Fruit fly (Drosophila melanogaster) whole organism, embryonic: ENCODE data around the gene kri.

Source experiments
- ATbp ChIP-seq: fragments of 200-800 bp; sonication (Bioruptor generic); optimal IDR thresholded peaks from 2 replicates; lab custom pipeline; 2017; ENCODE audit warnings: missing biosample characterization, mild to moderate bottlenecking, missing genetic modification characterization, missing genetic modification reagents
- Ada2b ChIP-seq: fragments of 200-800 bp; sonication (Bioruptor generic); IDR thresholded peaks from 2 replicates; pipeline ENCODE4 v1.3.6; 2022; ENCODE audit warnings: missing biosample characterization, missing genetic modification characterization
- Adf1 ChIP-seq: fragments of 200-800 bp; sonication (Bioruptor generic); IDR thresholded peaks from 2 replicates; pipeline ENCODE4 v1.3.6; 2022; ENCODE audit warnings: missing biosample characterization, missing genetic modification characterization
- Atf-2 ChIP-seq: fragments of 200-800 bp; sonication (Bioruptor generic); optimal IDR thresholded peaks from 2 replicates; lab custom pipeline; 2016; ENCODE audit warnings: missing biosample characterization, missing genetic modification characterization
- Awh ChIP-seq: fragments of 200-800 bp; sonication (Bioruptor generic); IDR thresholded peaks from 2 replicates; pipeline ENCODE4, ENCODE4 v1.3.6; 2022; ENCODE audit warnings: missing biosample characterization, missing genetic modification characterization
- CG10959 ChIP-seq: fragments of 200-800 bp; sonication (Bioruptor generic); IDR thresholded peaks from 2 replicates; pipeline ENCODE4 v1.3.6; 2022; ENCODE audit warnings: missing biosample characterization, missing genetic modification characterization
- CG11085 ChIP-seq: fragments of 200-800 bp; sonication (Bioruptor generic); IDR thresholded peaks from 2 replicates; pipeline ENCODE4 v1.3.6; 2022; ENCODE audit warnings: missing biosample characterization, missing genetic modification characterization
- CG11723 ChIP-seq: fragments of 200-800 bp; sonication (Bioruptor generic); optimal IDR thresholded peaks from 2 replicates; lab custom pipeline; 2017; ENCODE audit warnings: missing biosample characterization, mild to moderate bottlenecking, missing genetic modification characterization
- CG12744 ChIP-seq: fragments of 200-800 bp; sonication (Bioruptor generic); optimal IDR thresholded peaks from 2 replicates; lab custom pipeline; 2016; ENCODE audit warnings: missing biosample characterization, missing genetic modification characterization
- CG13287 ChIP-seq: fragments of 200-800 bp; sonication (Bioruptor generic); IDR thresholded peaks from 2 replicates; pipeline ENCODE4 v1.3.6; 2022; ENCODE audit warnings: missing biosample characterization, missing genetic modification characterization; ENCODE audit not compliant: partially characterized antibody
- CG14441 ChIP-seq: fragments of 200-800 bp; sonication (Bioruptor generic); IDR thresholded peaks from 2 replicates; pipeline ENCODE4 v1.3.6; 2022; ENCODE audit warnings: missing biosample characterization, missing genetic modification characterization
- CG14710 ChIP-seq: fragments of 200-800 bp; sonication (Bioruptor generic); optimal IDR thresholded peaks from 3 replicates; lab custom pipeline; 2019; ENCODE audit warnings: missing biosample characterization, mild to moderate bottlenecking, missing genetic modification characterization, moderate library complexity
- CG15073 ChIP-seq: fragments of 200-800 bp; sonication (Bioruptor generic); optimal IDR thresholded peaks from 2 replicates; lab custom pipeline; 2016; ENCODE audit warnings: missing biosample characterization, missing genetic modification characterization
- CG1647 ChIP-seq: fragments of 200-800 bp; sonication (Bioruptor generic); optimal IDR thresholded peaks from 3 replicates; lab custom pipeline; 2016; ENCODE audit warnings: missing biosample characterization, missing genetic modification characterization
- CG2120 ChIP-seq: fragments of 200-800 bp; sonication (Bioruptor generic); optimal IDR thresholded peaks from 3 replicates; lab custom pipeline; 2016; ENCODE audit warnings: missing biosample characterization, missing genetic modification characterization
- CG3163 ChIP-seq: fragments of 200-800 bp; sonication (Bioruptor generic); optimal IDR thresholded peaks from 3 replicates; lab custom pipeline; 2016; ENCODE audit warnings: missing biosample characterization, missing genetic modification characterization
- CG6272 ChIP-seq: fragments of 200-800 bp; sonication (Bioruptor generic); IDR thresholded peaks from 2 replicates; pipeline ENCODE4 v1.3.6; 2022; ENCODE audit warnings: missing biosample characterization, missing genetic modification characterization
- CG7928 ChIP-seq: fragments of 200-800 bp; sonication (Bioruptor generic); optimal IDR thresholded peaks from 2 replicates; lab custom pipeline; 2017; ENCODE audit warnings: missing biosample characterization, mild to moderate bottlenecking, missing genetic modification characterization
- CG8290 ChIP-seq, 3 experiments: fragments of 200-800 bp; sonication (Bioruptor generic); optimal IDR thresholded peaks; 2 replicates each; lab custom pipeline; 2016 to 2019; ENCODE audit warnings: missing biosample characterization in 3 of 3, missing genetic modification characterization in 3 of 3, mild to moderate bottlenecking in 2 of 3, moderate library complexity in 1 of 3
- CG8765 ChIP-seq: fragments of 200-800 bp; sonication (Bioruptor generic); IDR thresholded peaks from 2 replicates; pipeline ENCODE4 v1.3.6; 2022; ENCODE audit warnings: missing biosample characterization, missing genetic modification characterization
- CG9727 ChIP-seq: fragments of 200-800 bp; sonication (Bioruptor generic); optimal IDR thresholded peaks from 3 replicates; lab custom pipeline; 2017; ENCODE audit warnings: missing biosample characterization, mild to moderate bottlenecking, missing genetic modification characterization
- CG9876 ChIP-seq: fragments of 200-800 bp; sonication (Bioruptor generic); optimal IDR thresholded peaks from 2 replicates; lab custom pipeline; 2016; ENCODE audit warnings: missing biosample characterization, missing genetic modification characterization
- Doc2 ChIP-seq: fragments of 200-800 bp; sonication (Bioruptor generic); IDR thresholded peaks from 2 replicates; pipeline ENCODE4 v1.3.6; 2022; ENCODE audit warnings: missing biosample characterization, missing genetic modification characterization
- Fer1 ChIP-seq: fragments of 200-800 bp; sonication (Bioruptor generic); optimal IDR thresholded peaks from 2 replicates; lab custom pipeline; 2017; ENCODE audit warnings: missing biosample characterization, mild to moderate bottlenecking, missing genetic modification characterization
- Fer3 ChIP-seq: fragments of 200-800 bp; sonication (Bioruptor generic); optimal IDR thresholded peaks from 2 replicates; lab custom pipeline; 2018; ENCODE audit warnings: missing biosample characterization, mild to moderate bottlenecking, missing genetic modification characterization, moderate library complexity
- Gsc ChIP-seq: fragments of 200-800 bp; sonication (Bioruptor generic); IDR thresholded peaks from 2 replicates; pipeline ENCODE4 v1.3.6; 2022; ENCODE audit warnings: missing biosample characterization, missing genetic modification characterization
- H15 ChIP-seq: fragments of 200-800 bp; sonication (Bioruptor generic); IDR thresholded peaks from 3 replicates; pipeline ENCODE4 v1.3.6; 2022; ENCODE audit warnings: missing biosample characterization, missing genetic modification characterization
- H2.0 ChIP-seq: fragments of 200-800 bp; sonication (Bioruptor generic); IDR thresholded peaks from 2 replicates; pipeline ENCODE4 v1.3.6; 2022; ENCODE audit warnings: missing biosample characterization, missing genetic modification characterization
- MBD-R2 ChIP-seq: fragments of 200-800 bp; sonication (Bioruptor generic); IDR thresholded peaks from 2 replicates; pipeline ENCODE4 v1.3.6; 2022; ENCODE audit warnings: missing biosample characterization, missing genetic modification characterization
- Max ChIP-seq: fragments of 200-800 bp; sonication (Bioruptor generic); optimal IDR thresholded peaks from 2 replicates; lab custom pipeline; 2016; ENCODE audit warnings: missing biosample characterization, mild to moderate bottlenecking, missing genetic modification characterization
- Rfx ChIP-seq: fragments of 200-800 bp; sonication (Bioruptor generic); IDR thresholded peaks from 2 replicates; pipeline ENCODE4 v1.3.6; 2022; ENCODE audit warnings: missing biosample characterization, missing genetic modification characterization
- Tbp ChIP-seq: fragments of >200 bp; optimal IDR thresholded peaks from 2 replicates; lab custom pipeline; 2018; ENCODE audit warnings: missing biosample characterization, missing genetic modification characterization
- az2 ChIP-seq: fragments of 200-800 bp; sonication (Bioruptor generic); optimal IDR thresholded peaks from 3 replicates; lab custom pipeline; 2016; ENCODE audit warnings: missing biosample characterization, missing genetic modification characterization
- cg ChIP-seq: fragments of 200-800 bp; sonication (Bioruptor generic); optimal IDR thresholded peaks from 3 replicates; lab custom pipeline; 2019; ENCODE audit warnings: missing biosample characterization, mild to moderate bottlenecking, missing genetic modification characterization, moderate library complexity
- crc ChIP-seq: fragments of 200-800 bp; sonication (Bioruptor generic); optimal IDR thresholded peaks from 2 replicates; lab custom pipeline; 2016; ENCODE audit warnings: missing biosample characterization, missing genetic modification characterization
- da ChIP-seq: fragments of 200-800 bp; sonication (Bioruptor generic); optimal IDR thresholded peaks from 2 replicates; lab custom pipeline; 2016; ENCODE audit warnings: missing biosample characterization, missing genetic modification characterization
- fu2 ChIP-seq: fragments of 200-800 bp; sonication (Bioruptor generic); optimal IDR thresholded peaks from 2 replicates; lab custom pipeline; 2016; ENCODE audit warnings: missing biosample characterization, missing genetic modification characterization
- nerfin-1 ChIP-seq: fragments of 200-800 bp; sonication (Bioruptor generic); optimal IDR thresholded peaks from 3 replicates; lab custom pipeline; 2019; ENCODE audit warnings: missing biosample characterization, mild to moderate bottlenecking, missing genetic modification characterization, moderate library complexity
- nmo ChIP-seq: fragments of 200-800 bp; sonication (Bioruptor generic); optimal IDR thresholded peaks from 2 replicates; lab custom pipeline; 2018; ENCODE audit warnings: missing biosample characterization, mild to moderate bottlenecking, missing genetic modification characterization, moderate library complexity
- pho ChIP-seq: fragments of 200-800 bp; sonication (Bioruptor generic); optimal IDR thresholded peaks from 2 replicates; lab custom pipeline; 2016; ENCODE audit warnings: missing biosample characterization, missing genetic modification characterization
- phol ChIP-seq: fragments of 200-800 bp; sonication (Bioruptor generic); optimal IDR thresholded peaks from 3 replicates; lab custom pipeline; 2018; ENCODE audit warnings: missing biosample characterization, mild to moderate bottlenecking, missing genetic modification characterization, moderate library complexity
- pita ChIP-seq: fragments of 200-800 bp; sonication (Bioruptor generic); optimal IDR thresholded peaks from 2 replicates; lab custom pipeline; 2017; ENCODE audit warnings: missing biosample characterization, mild to moderate bottlenecking, missing genetic modification characterization
- pnt ChIP-seq: fragments of 200-800 bp; sonication (Bioruptor generic); optimal IDR thresholded peaks from 3 replicates; lab custom pipeline; 2016; ENCODE audit warnings: missing biosample characterization, missing genetic modification characterization
- pros ChIP-seq: fragments of 200-800 bp; sonication (Bioruptor generic); optimal IDR thresholded peaks from 3 replicates; lab custom pipeline; 2019; ENCODE audit warnings: missing biosample characterization, mild to moderate bottlenecking, missing genetic modification characterization, moderate library complexity
- slou ChIP-seq: fragments of 200-800 bp; sonication (Bioruptor generic); optimal IDR thresholded peaks from 3 replicates; lab custom pipeline; 2016; ENCODE audit warnings: missing biosample characterization, missing genetic modification characterization
- sob ChIP-seq: fragments of 200-800 bp; sonication (Bioruptor generic); IDR thresholded peaks from 2 replicates; pipeline ENCODE4 v1.3.6; 2022; ENCODE audit warnings: missing biosample characterization, missing genetic modification characterization
- tap ChIP-seq: fragments of 200-800 bp; optimal IDR thresholded peaks from 3 replicates; lab custom pipeline; 2019; ENCODE audit warnings: missing biosample characterization, mild to moderate bottlenecking, missing genetic modification characterization, moderate library complexity
- vnd ChIP-seq: fragments of 200-800 bp; sonication (Bioruptor generic); IDR thresholded peaks from 3 replicates; pipeline ENCODE4 v1.3.6; 2022; ENCODE audit warnings: missing biosample characterization, missing genetic modification characterization; ENCODE audit not compliant: partially characterized antibody
- yki ChIP-seq: fragments of >200 bp; optimal IDR thresholded peaks from 3 replicates; lab custom pipeline; 2018
- z ChIP-seq: fragments of 200-800 bp; sonication (Bioruptor generic); IDR thresholded peaks from 3 replicates; pipeline ENCODE4 v1.3.6; 2022; ENCODE audit warnings: missing biosample characterization, missing genetic modification characterization
- zfh1 ChIP-seq: fragments of 200-800 bp; sonication (Bioruptor generic); IDR thresholded peaks from 3 replicates; pipeline ENCODE4 v1.3.6; 2022; ENCODE audit warnings: missing biosample characterization, missing genetic modification characterization

kri gene

dm6 chr3L:5810633-5811341 is at the start of gene kri, which contains the start of gene S6k (continued):
- peak; percentile 69 for TF ChIP-seq Fer1 (GFP tag; lab: Kevin White, UChicago)
- no peak for TF ChIP-seq ATbp (GFP tag; lab: Kevin White, UChicago)
- TF ChIP-seq nmo (GFP tag; lab: Kevin White, UChicago): peak; percentile 37
- no peak for TF ChIP-seq slou (GFP tag; lab: Kevin White, UChicago)
- no peak for TF ChIP-seq Awh (GFP tag; lab: Robert Waterston, UW)
- TF ChIP-seq CG6272 (GFP tag; lab: Robert Waterston, UW): no peak
- TF ChIP-seq sob (GFP tag; lab: Robert Waterston, UW): no peak
- TF ChIP-seq CG8290 (GFP tag; optimal IDR thresholded peaks at IDR 0.05; lab: Kevin White, UChicago): peak; percentile 10
- peak in 1 of 2 experiments; percentile 67 for TF ChIP-seq CG8290 (tag; optimal IDR thresholded peaks at IDR 0.05; lab: Kevin White, UChicago)
- no peak for TF ChIP-seq pita (GFP tag; lab: Kevin White, UChicago)
- no peak for TF ChIP-seq da (GFP tag; lab: Kevin White, UChicago)
- TF ChIP-seq MBD-R2 (GFP tag; lab: Robert Waterston, UW): peak; percentile 87
- no peak for TF ChIP-seq CG12744 (GFP tag; lab: Kevin White, UChicago)
- TF ChIP-seq Fer3 (tag; lab: Kevin White, UChicago): no peak
- TF ChIP-seq pho (GFP tag; lab: Kevin White, UChicago): no peak
- TF ChIP-seq vnd (GFP tag; lab: Robert Waterston, UW): 0 out of 3 replicates have a peak, but pooled peaks have one; percentile 37
- no peak for TF ChIP-seq Gsc (GFP tag; lab: Robert Waterston, UW)
- TF ChIP-seq cg (GFP tag; lab: Kevin White, UChicago): peak; percentile 93
- TF ChIP-seq Doc2 (GFP tag; lab: Robert Waterston, UW): no peak
- TF ChIP-seq CG9727: peak; percentile 14
- peak; percentile 14 for TF ChIP-seq CG7928 (GFP tag; lab: Kevin White, UChicago)
- TF ChIP-seq Ada2b (GFP tag; lab: Robert Waterston, UW): no peak
- TF ChIP-seq pros: no peak
- no peak for TF ChIP-seq CG11085
- no peak for TF ChIP-seq H15
- peak; percentile 45; the same call in 1 of the 2 replicates for TF ChIP-seq CG13287 (GFP tag; lab: Robert Waterston, UW)
- peak; percentile 31; the same call in 1 of the 2 replicates for TF ChIP-seq Rfx (GFP tag; lab: Robert Waterston, UW)
- TF ChIP-seq CG9876: no peak
- peak; percentile 94 for TF ChIP-seq Max (GFP tag; lab: Kevin White, UChicago)
- TF ChIP-seq CG14441 (GFP tag; lab: Robert Waterston, UW): no peak
- no peak for TF ChIP-seq yki (lab: Kevin White, UChicago)
- TF ChIP-seq CG10959 (GFP tag; lab: Robert Waterston, UW): no peak
- TF ChIP-seq CG15073 (GFP tag; lab: Kevin White, UChicago): no peak
- TF ChIP-seq CG11723 (GFP tag; lab: Kevin White, UChicago): no peak
- TF ChIP-seq phol (tag; lab: Kevin White, UChicago): peak; percentile 37
- no peak for TF ChIP-seq CG1647 (GFP tag; lab: Kevin White, UChicago)
- no peak for TF ChIP-seq CG2120
- TF ChIP-seq CG14710: peak; percentile 52
- no peak for TF ChIP-seq H2.0 (GFP tag; lab: Robert Waterston, UW)
- no peak for TF ChIP-seq CG3163 (GFP tag; lab: Kevin White, UChicago)
- TF ChIP-seq nerfin-1 (tag; lab: Kevin White, UChicago): peak; percentile 10
- TF ChIP-seq zfh1: no peak
- TF ChIP-seq Atf-2 (GFP tag; lab: Kevin White, UChicago): no peak
- no peak for TF ChIP-seq az2 (GFP tag; lab: Kevin White, UChicago)
- no peak for TF ChIP-seq tap (tag; lab: Kevin White, UChicago)
- no peak for TF ChIP-seq crc (GFP tag; lab: Kevin White, UChicago)
- no peak for TF ChIP-seq Adf1 (GFP tag; lab: Robert Waterston, UW)
- TF ChIP-seq z: 0 out of 3 replicates have a peak, but pooled peaks have one; percentile 37
- TF ChIP-seq fu2: no peak
- no peak for TF ChIP-seq Tbp (GFP tag; lab: Kevin White, UChicago)
- no peak for TF ChIP-seq pnt (GFP tag; lab: Kevin White, UChicago)
- peak; percentile 13; the same call in 1 of the 2 replicates for TF ChIP-seq CG8765 (GFP tag; lab: Robert Waterston, UW)
